Fruit fly (Drosophila melanogaster) whole organism, embryonic: ENCODE data around the gene CtsF.

Experiments
- ATbp ChIP-seq: fragments of 200-800 bp; sonication (Bioruptor generic); optimal IDR thresholded peaks from 2 replicates; lab custom pipeline; 2017; ENCODE audit warnings: missing biosample characterization, mild to moderate bottlenecking, missing genetic modification characterization, missing genetic modification reagents
- Aef1 ChIP-seq: fragments of 200-800 bp; sonication (Bioruptor generic); IDR thresholded peaks from 3 replicates; pipeline ENCODE4 v1.3.6; 2022; ENCODE audit warnings: missing biosample characterization, missing genetic modification characterization
- BEAF-32 ChIP-seq: fragments of 200-800 bp; sonication (Bioruptor generic); optimal IDR thresholded peaks from 3 replicates; lab custom pipeline; 2017; ENCODE audit warnings: missing biosample characterization, missing genetic modification characterization, mild to moderate bottlenecking, moderate library complexity, missing genetic modification reagents
- Bgb ChIP-seq: fragments of 200-800 bp; sonication (Bioruptor generic); IDR thresholded peaks from 2 replicates; pipeline ENCODE4 v1.3.6; 2022; ENCODE audit warnings: missing biosample characterization, missing genetic modification characterization; ENCODE audit not compliant: partially characterized antibody
- CG10147 ChIP-seq: fragments of 200-800 bp; sonication (Bioruptor generic); optimal IDR thresholded peaks from 2 replicates; lab custom pipeline; 2019; ENCODE audit warnings: missing biosample characterization, mild to moderate bottlenecking, missing genetic modification characterization, moderate library complexity
- CG10654 ChIP-seq: fragments of 200-800 bp; sonication (Bioruptor generic); optimal IDR thresholded peaks from 2 replicates; lab custom pipeline; 2016; ENCODE audit warnings: missing biosample characterization, missing genetic modification characterization
- CG11398 ChIP-seq: fragments of 200-800 bp; sonication (Bioruptor generic); optimal IDR thresholded peaks from 2 replicates; lab custom pipeline; 2016; ENCODE audit warnings: missing biosample characterization, missing genetic modification characterization
- CG11723 ChIP-seq: fragments of 200-800 bp; sonication (Bioruptor generic); optimal IDR thresholded peaks from 2 replicates; lab custom pipeline; 2017; ENCODE audit warnings: missing biosample characterization, mild to moderate bottlenecking, missing genetic modification characterization
- CG14965 ChIP-seq: fragments of 200-800 bp; sonication (Bioruptor generic); optimal IDR thresholded peaks from 2 replicates; lab custom pipeline; 2016; ENCODE audit warnings: missing biosample characterization, missing genetic modification characterization, borderline replicate concordance
- CG15011 ChIP-seq: fragments of 200-800 bp; sonication (Bioruptor generic); optimal IDR thresholded peaks from 3 replicates; lab custom pipeline; 2018; ENCODE audit warnings: missing biosample characterization, mild to moderate bottlenecking, missing genetic modification characterization
- CG15601 ChIP-seq: fragments of 200-800 bp; sonication (Bioruptor generic); optimal IDR thresholded peaks from 3 replicates; lab custom pipeline; 2019; ENCODE audit warnings: missing biosample characterization, mild to moderate bottlenecking, missing genetic modification characterization, moderate library complexity
- CG17359 ChIP-seq: fragments of 200-800 bp; sonication (Bioruptor generic); optimal IDR thresholded peaks from 3 replicates; lab custom pipeline; 2018; ENCODE audit warnings: missing biosample characterization, mild to moderate bottlenecking, missing genetic modification characterization, moderate library complexity
- CG17568 ChIP-seq: fragments of 200-800 bp; sonication (Bioruptor generic); optimal IDR thresholded peaks from 2 replicates; lab custom pipeline; 2018; ENCODE audit warnings: missing biosample characterization, mild to moderate bottlenecking, missing genetic modification characterization, moderate library complexity
- CG18764 ChIP-seq: fragments of 200-800 bp; sonication (Bioruptor generic); optimal IDR thresholded peaks from 3 replicates; lab custom pipeline; 2016; ENCODE audit warnings: missing biosample characterization, missing genetic modification characterization
- CG30403 ChIP-seq: fragments of 200-800 bp; sonication (Bioruptor generic); optimal IDR thresholded peaks from 3 replicates; lab custom pipeline; 2016; ENCODE audit warnings: missing biosample characterization, missing genetic modification characterization
- CG32767 ChIP-seq: fragments of 200-800 bp; sonication (Bioruptor generic); IDR thresholded peaks from 2 replicates; pipeline ENCODE4 v1.3.6; 2022; ENCODE audit warnings: missing biosample characterization, missing genetic modification characterization
- CG34422 ChIP-seq: fragments of 200-800 bp; sonication (Bioruptor generic); IDR thresholded peaks from 3 replicates; pipeline ENCODE4 v1.3.6; 2022; ENCODE audit warnings: missing biosample characterization, missing genetic modification characterization
- CG3847 ChIP-seq: fragments of 200-800 bp; sonication (Bioruptor generic); IDR thresholded peaks from 2 replicates; pipeline ENCODE4 v1.3.6; 2022; ENCODE audit warnings: missing biosample characterization, missing genetic modification characterization
- CG42726 ChIP-seq: fragments of 200-800 bp; sonication (Bioruptor generic); IDR thresholded peaks from 2 replicates; pipeline ENCODE4 v1.3.6; 2022; ENCODE audit warnings: missing biosample characterization, missing genetic modification characterization; ENCODE audit not compliant: partially characterized antibody
- CG5953 ChIP-seq: fragments of 200-800 bp; sonication (Bioruptor generic); IDR thresholded peaks from 2 replicates; pipeline ENCODE4 v1.3.6; 2022; ENCODE audit warnings: missing biosample characterization, missing genetic modification characterization
- CG6254 ChIP-seq: fragments of 200-800 bp; sonication (Bioruptor generic); optimal IDR thresholded peaks from 3 replicates; lab custom pipeline; 2017; ENCODE audit warnings: mild to moderate bottlenecking, missing biosample characterization, missing genetic modification reagents, missing genetic modification characterization
- CG7963 ChIP-seq: fragments of 200-800 bp; sonication (Bioruptor generic); IDR thresholded peaks from 3 replicates; pipeline ENCODE4 v1.3.6; 2022; ENCODE audit warnings: missing biosample characterization, missing genetic modification characterization; ENCODE audit not compliant: partially characterized antibody
- CG8944 ChIP-seq: fragments of 200-800 bp; sonication (Bioruptor generic); optimal IDR thresholded peaks from 3 replicates; lab custom pipeline; 2016; ENCODE audit warnings: missing biosample characterization, missing genetic modification characterization
- CG9437 ChIP-seq: fragments of 200-800 bp; sonication (Bioruptor generic); optimal IDR thresholded peaks from 2 replicates; lab custom pipeline; 2018; ENCODE audit warnings: missing biosample characterization, mild to moderate bottlenecking, missing genetic modification characterization
- CG9609 ChIP-seq: fragments of 200-800 bp; sonication (Bioruptor generic); optimal IDR thresholded peaks from 3 replicates; lab custom pipeline; 2016; ENCODE audit warnings: missing biosample characterization, missing genetic modification characterization
- Dek ChIP-seq: fragments of 200-800 bp; sonication (Bioruptor generic); optimal IDR thresholded peaks from 3 replicates; lab custom pipeline; 2019; ENCODE audit warnings: missing biosample characterization, mild to moderate bottlenecking, missing genetic modification characterization, moderate library complexity
- Dref ChIP-seq: fragments of 200-800 bp; sonication (Bioruptor generic); IDR thresholded peaks from 2 replicates; pipeline ENCODE4 v1.3.6; 2022; ENCODE audit warnings: missing biosample characterization, missing genetic modification characterization
- E2f1 ChIP-seq: fragments of 200-800 bp; sonication (Bioruptor generic); IDR thresholded peaks from 2 replicates; pipeline ENCODE4 v1.3.6; 2022; ENCODE audit warnings: missing biosample characterization, missing genetic modification characterization
- Gug ChIP-seq: fragments of 200-800 bp; sonication (Bioruptor generic); IDR thresholded peaks from 4 replicates; pipeline ENCODE4 v1.3.6; 2022; ENCODE audit warnings: missing biosample characterization, missing genetic modification characterization
- Hr39 ChIP-seq: fragments of >200 bp; optimal IDR thresholded peaks from 2 replicates; lab custom pipeline; 2017
- Hr51 ChIP-seq, 2 experiments: fragments of 200-800 bp; sonication (Bioruptor generic); optimal IDR thresholded peaks; 2 replicates in 1 of 2; 3 replicates in 1 of 2; lab custom pipeline; 2016 to 2018; ENCODE audit warnings: missing biosample characterization in 2 of 2, missing genetic modification characterization in 2 of 2, mild to moderate bottlenecking in 1 of 2, moderate library complexity in 1 of 2
- MTF-1 ChIP-seq: fragments of 200-800 bp; sonication (Bioruptor generic); optimal IDR thresholded peaks from 2 replicates; lab custom pipeline; 2018; ENCODE audit warnings: missing biosample characterization, mild to moderate bottlenecking, missing genetic modification characterization, borderline replicate concordance
- Med ChIP-seq: fragments of 200-800 bp; sonication (Bioruptor generic); peaks from one replicate; lab custom pipeline; 2016; ENCODE audit warnings: missing biosample characterization, missing genetic modification characterization, mild to moderate bottlenecking, inconsistent platforms, moderate library complexity
- NC2β ChIP-seq: fragments of 200-800 bp; sonication (Bioruptor generic); optimal IDR thresholded peaks from 2 replicates; lab custom pipeline; 2016; ENCODE audit warnings: missing biosample characterization, missing genetic modification characterization
- NfI ChIP-seq: fragments of 200-800 bp; sonication (Bioruptor generic); optimal IDR thresholded peaks from 3 replicates; lab custom pipeline; 2018; ENCODE audit warnings: missing biosample characterization, mild to moderate bottlenecking, missing genetic modification characterization, moderate library complexity
- ato ChIP-seq: fragments of 200-800 bp; sonication (Bioruptor generic); IDR thresholded peaks from 2 replicates; pipeline ENCODE4 v1.3.6; 2022; ENCODE audit warnings: missing biosample characterization, missing genetic modification characterization; ENCODE audit not compliant: partially characterized antibody
- grau ChIP-seq: fragments of 200-800 bp; optimal IDR thresholded peaks from 3 replicates; lab custom pipeline; 2019; ENCODE audit warnings: missing biosample characterization, mild to moderate bottlenecking, missing genetic modification characterization, moderate library complexity
- ham ChIP-seq: fragments of 200-800 bp; sonication (Bioruptor generic); IDR thresholded peaks from 2 replicates; pipeline ENCODE4 v1.3.6; 2022; ENCODE audit warnings: missing biosample characterization, missing genetic modification characterization
- jing ChIP-seq: fragments of 200-800 bp; sonication (Bioruptor generic); optimal IDR thresholded peaks from 2 replicates; lab custom pipeline; 2018; ENCODE audit warnings: missing biosample characterization, mild to moderate bottlenecking, missing genetic modification characterization
- kay ChIP-seq: fragments of 200-800 bp; sonication (Bioruptor generic); optimal IDR thresholded peaks from 2 replicates; lab custom pipeline; 2016; ENCODE audit warnings: missing biosample characterization, missing genetic modification characterization
- kni ChIP-seq: fragments of 200-800 bp; sonication (Bioruptor generic); optimal IDR thresholded peaks from 3 replicates; lab custom pipeline; 2017; ENCODE audit warnings: mild to moderate bottlenecking, missing biosample characterization, missing genetic modification reagents, missing genetic modification characterization
- nmo ChIP-seq: fragments of 200-800 bp; sonication (Bioruptor generic); optimal IDR thresholded peaks from 2 replicates; lab custom pipeline; 2018; ENCODE audit warnings: missing biosample characterization, mild to moderate bottlenecking, missing genetic modification characterization, moderate library complexity
- nom ChIP-seq: fragments of 200-800 bp; sonication (Bioruptor generic); optimal IDR thresholded peaks from 2 replicates; lab custom pipeline; 2017; ENCODE audit warnings: missing biosample characterization, missing genetic modification characterization, mild to moderate bottlenecking, moderate library complexity, missing genetic modification reagents
- odd ChIP-seq: fragments of 200-800 bp; sonication (Bioruptor generic); optimal IDR thresholded peaks from 2 replicates; lab custom pipeline; 2017; ENCODE audit warnings: missing biosample characterization, mild to moderate bottlenecking, missing genetic modification characterization
- p53 ChIP-seq: fragments of 200-800 bp; sonication (Bioruptor generic); optimal IDR thresholded peaks from 2 replicates; lab custom pipeline; 2016; ENCODE audit warnings: missing biosample characterization, missing genetic modification characterization
- pfk ChIP-seq: fragments of 200-800 bp; sonication (Bioruptor generic); optimal IDR thresholded peaks from 2 replicates; lab custom pipeline; 2018; ENCODE audit warnings: missing biosample characterization, mild to moderate bottlenecking, missing genetic modification characterization, moderate library complexity
- pum ChIP-seq: fragments of 200-800 bp; sonication (Bioruptor generic); optimal IDR thresholded peaks from 2 replicates; lab custom pipeline; 2016; ENCODE audit warnings: missing biosample characterization, missing genetic modification characterization
- sqz ChIP-seq: fragments of 200-800 bp; sonication (Bioruptor generic); optimal IDR thresholded peaks from 3 replicates; lab custom pipeline; 2018; ENCODE audit warnings: missing biosample characterization, mild to moderate bottlenecking, missing genetic modification characterization
- stwl ChIP-seq: fragments of 200-800 bp; sonication (Bioruptor generic); optimal IDR thresholded peaks from 3 replicates; lab custom pipeline; 2018; ENCODE audit warnings: missing biosample characterization, mild to moderate bottlenecking, missing genetic modification characterization, moderate library complexity
- tll ChIP-seq, 2 experiments: fragments of 200-800 bp in 1 of 2; fragments of >200 bp in 1 of 2; sonication (Bioruptor generic) in 1 of 2; optimal IDR thresholded peaks; 2 replicates each; lab custom pipeline; 2017 to 2019; ENCODE audit warnings: missing biosample characterization in 2 of 2, missing genetic modification characterization in 2 of 2, mild to moderate bottlenecking in 1 of 2, moderate library complexity in 1 of 2

Gene CtsF

dm6 chr3R:5198302-5198701, 53.2 kb downstream of the CtsF start (continued):
- no peak for TF ChIP-seq CG42726 (GFP tag; lab: Robert Waterston, UW)
- no peak for TF ChIP-seq CG9437 (GFP tag; lab: Kevin White, UChicago)
- peak; percentile 21 for TF ChIP-seq CG11398 (GFP tag; lab: Kevin White, UChicago)
- no peak for TF ChIP-seq ham (GFP tag; lab: Robert Waterston, UW)
- TF ChIP-seq nmo (GFP tag; lab: Kevin White, UChicago) = peak; percentile 31
- TF ChIP-seq CG18764 (GFP tag; lab: Kevin White, UChicago) = no peak
- peak; percentile 58 for TF ChIP-seq CG3847 (GFP tag; lab: Robert Waterston, UW)
- TF ChIP-seq Bgb (GFP tag; lab: Robert Waterston, UW) = no peak
- no peak for TF ChIP-seq nom
- peak; percentile 49 for TF ChIP-seq CG9609 (GFP tag; lab: Kevin White, UChicago)
- TF ChIP-seq p53 (GFP tag; lab: Kevin White, UChicago) = no peak
- TF ChIP-seq CG14965 = no peak
- peak; percentile 26 for TF ChIP-seq pum (GFP tag; lab: Kevin White, UChicago)
- TF ChIP-seq CG10654 = peak; percentile 1
- TF ChIP-seq Dref (GFP tag; lab: Robert Waterston, UW) = no peak
- TF ChIP-seq stwl (tag; lab: Kevin White, UChicago) = no peak
- no peak for TF ChIP-seq CG15601 (tag; lab: Kevin White, UChicago)
- peak; percentile 41; the same call in 1 of the 4 replicates for TF ChIP-seq Gug
- no peak for TF ChIP-seq CG11723 (GFP tag; lab: Kevin White, UChicago)
- 0 out of 3 replicates have a peak, but pooled peaks have one; percentile 32 for TF ChIP-seq CG34422 (GFP tag; lab: Robert Waterston, UW)
- peak; percentile 43 for TF ChIP-seq NfI (GFP tag; lab: Kevin White, UChicago)
- peak; percentile 39 for TF ChIP-seq ATbp
- TF ChIP-seq CG5953 (GFP tag; lab: Robert Waterston, UW) = peak; percentile 30; the same call in 1 of the 2 replicates
- no peak for TF ChIP-seq kni (GFP tag; lab: Kevin White, UChicago)
- peak; percentile 22 for TF ChIP-seq NC2β (GFP tag; lab: Kevin White, UChicago)
- no peak for TF ChIP-seq sqz (GFP tag; lab: Kevin White, UChicago)
- TF ChIP-seq MTF-1 (GFP tag; lab: Kevin White, UChicago) = no peak
- TF ChIP-seq tll (GFP tag; optimal IDR thresholded peaks at IDR 0.05; lab: Kevin White, UChicago) = no peak
- TF ChIP-seq CG17568 (GFP tag; lab: Kevin White, UChicago) = no peak
- TF ChIP-seq CG32767 (GFP tag; lab: Robert Waterston, UW) = no peak
- TF ChIP-seq CG17359 (tag; lab: Kevin White, UChicago) = peak; percentile 57
- peak; percentile 25 for TF ChIP-seq CG15011 (GFP tag; lab: Kevin White, UChicago)
- TF ChIP-seq Med (GFP tag; lab: Kevin White, UChicago) = peak; percentile 90
- TF ChIP-seq E2f1 (GFP tag; lab: Robert Waterston, UW) = peak; percentile 49; the same call in 1 of the 2 replicates

- TF ChIP-seq grau (tag; lab: Kevin White, UChicago) = peak; percentile 23
- TF ChIP-seq Hr51 (GFP tag; optimal IDR thresholded peaks at IDR 0.05; lab: Kevin White, UChicago) = peak in 1 of 2 experiments; percentile 1
- TF ChIP-seq Aef1 (GFP tag; lab: Robert Waterston, UW) = no peak
- TF ChIP-seq jing = no peak
- no peak for TF ChIP-seq CG7963 (GFP tag; lab: Robert Waterston, UW)
- peak; percentile 3 for TF ChIP-seq CG30403
- TF ChIP-seq CG8944 (GFP tag; lab: Kevin White, UChicago) = no peak
- TF ChIP-seq kay = no peak
- no peak for TF ChIP-seq Dek
- TF ChIP-seq CG6254 = no peak
- no peak for TF ChIP-seq Hr39 (lab: Kevin White, UChicago)
- TF ChIP-seq BEAF-32 (GFP tag; lab: Kevin White, UChicago) = no peak
- no peak for TF ChIP-seq CG9609 (GFP tag; lab: Kevin White, UChicago)
- TF ChIP-seq pfk (GFP tag; lab: Kevin White, UChicago) = no peak
- TF ChIP-seq CG10147 (GFP tag; lab: Kevin White, UChicago) = no peak
- TF ChIP-seq odd = no peak
- no peak for TF ChIP-seq ato (GFP tag; lab: Robert Waterston, UW)
These were observed 58.3 kb downstream of the CtsF start for dm6 chr3R:5193271-5193670.
